Worm (Caenorhabditis elegans) whole organism, young adult: ENCODE data around the gene C26E6.1.

Experiments used
- B0035.1 ChIP-seq: sonication (generic microtip); optimal IDR thresholded peaks from 2 replicates; lab custom pipeline; 2016; ENCODE audit warnings: missing genetic modification characterization, mild to moderate bottlenecking, missing compliant biosample characterization, missing genotype, missing genetic modification reagents
- B0336.3 ChIP-seq: fragments of 200-800 bp; sonication (Bioruptor generic); IDR thresholded peaks from 2 replicates; pipeline ENCODE4 v1.3.6; 2022; ENCODE audit warnings: missing genetic modification characterization, missing compliant biosample characterization
- D2030.7 ChIP-seq: fragments of 200-800 bp; sonication (Bioruptor generic); IDR thresholded peaks from 2 replicates; pipeline ENCODE4 v1.3.6; 2022; ENCODE audit warnings: missing genetic modification reagents, missing genetic modification characterization, missing compliant biosample characterization
- F22D6.2 ChIP-seq: sonication (generic microtip); optimal IDR thresholded peaks from 2 replicates; lab custom pipeline; 2016; ENCODE audit warnings: mild to moderate bottlenecking, missing genetic modification characterization, missing compliant biosample characterization
- F39B2.1 ChIP-seq: fragments of 200-800 bp; sonication (Bioruptor generic); IDR thresholded peaks from 2 replicates; pipeline ENCODE4 v1.3.6; 2022; ENCODE audit warnings: missing genetic modification reagents, missing genetic modification characterization, missing compliant biosample characterization
- F55B11.4 ChIP-seq: sonication (generic microtip); optimal IDR thresholded peaks from 2 replicates; lab custom pipeline; 2016; ENCODE audit warnings: missing compliant biosample characterization, missing genetic modification characterization, borderline replicate concordance; ENCODE audit not compliant: insufficient read depth
- F57C9.4 ChIP-seq: sonication (generic microtip); optimal IDR thresholded peaks from 2 replicates; lab custom pipeline; 2017; ENCODE audit warnings: mild to moderate bottlenecking, missing genetic modification characterization, missing compliant biosample characterization
- K11D2.4 ChIP-seq: fragments of 200-800 bp; sonication (Bioruptor generic); IDR thresholded peaks from 2 replicates; pipeline ENCODE4 v1.3.6; 2022; ENCODE audit warnings: missing genetic modification reagents, missing genetic modification characterization, missing compliant biosample characterization
- K12H6.12 ChIP-seq: fragments of 200-800 bp; sonication (Bioruptor generic); optimal IDR thresholded peaks from 2 replicates; lab custom pipeline; 2018; ENCODE audit warnings: mild to moderate bottlenecking, missing genetic modification characterization, missing compliant biosample characterization
- Y53F4B.3 ChIP-seq: fragments of 200-800 bp; sonication (Bioruptor generic); IDR thresholded peaks from 2 replicates; pipeline ENCODE4 v1.3.6; 2022; ENCODE audit warnings: missing genetic modification reagents, missing genetic modification characterization, missing compliant biosample characterization
- Y56A3A.18 ChIP-seq: fragments of 200-800 bp; sonication (Bioruptor generic); IDR thresholded peaks from 2 replicates; pipeline ENCODE4 v1.3.6; 2022; ENCODE audit warnings: missing genetic modification reagents, missing genetic modification characterization, missing compliant biosample characterization
- ZK185.1 ChIP-seq: sonication (generic microtip); optimal IDR thresholded peaks from 2 replicates; lab custom pipeline; 2016; ENCODE audit warnings: mild to moderate bottlenecking, missing genetic modification characterization, missing compliant biosample characterization; ENCODE audit not compliant: poor library complexity, severe bottlenecking
- ama-1 ChIP-seq, 3 experiments: fragments of 150-350 bp in 1 of 3; sonication (generic microtip) in 2 of 3; optimal IDR thresholded peaks; 2 replicates each; lab custom pipeline; 2014 to 2018; ENCODE audit warnings: missing biosample characterization in 2 of 3, missing genetic modification characterization in 2 of 3, missing genetic modification reagents in 2 of 3
- aptf-3 ChIP-seq: fragments of 200-800 bp; sonication (Bioruptor generic); IDR thresholded peaks from 2 replicates; pipeline ENCODE4 v1.3.6; 2022; ENCODE audit warnings: missing genetic modification characterization, missing compliant biosample characterization
- bed-1 ChIP-seq: fragments of 200-800 bp; sonication (Bioruptor generic); IDR thresholded peaks from 2 replicates; pipeline ENCODE4 v1.3.6; 2022; ENCODE audit warnings: missing genetic modification reagents, missing genetic modification characterization, missing compliant biosample characterization
- bed-2 ChIP-seq: fragments of 200-800 bp; sonication (Bioruptor generic); IDR thresholded peaks from 2 replicates; pipeline ENCODE4 v1.3.6; 2022; ENCODE audit warnings: missing genetic modification reagents, missing genetic modification characterization, missing compliant biosample characterization
- ceh-100 ChIP-seq: fragments of 200-800 bp; sonication (Bioruptor generic); IDR thresholded peaks from 2 replicates; pipeline ENCODE4 v1.3.6; 2022; ENCODE audit warnings: missing genetic modification reagents, missing genetic modification characterization, missing compliant biosample characterization
- ceh-27 ChIP-seq: fragments of 200-800 bp; sonication (Bioruptor generic); optimal IDR thresholded peaks from 2 replicates; lab custom pipeline; 2018; ENCODE audit warnings: mild to moderate bottlenecking, missing genetic modification characterization, moderate library complexity, missing compliant biosample characterization
- ceh-58 ChIP-seq: fragments of 200-800 bp; sonication (Bioruptor generic); IDR thresholded peaks from 2 replicates; pipeline ENCODE4 v1.3.6; 2022; ENCODE audit warnings: missing genetic modification characterization, missing compliant biosample characterization
- ceh-91 ChIP-seq: fragments of 200-800 bp; sonication (Bioruptor generic); IDR thresholded peaks from 2 replicates; pipeline ENCODE4 v1.3.6; 2022; ENCODE audit warnings: missing genetic modification reagents, missing genetic modification characterization, missing compliant biosample characterization
- chd-7 ChIP-seq: sonication (generic microtip); optimal IDR thresholded peaks from 2 replicates; lab custom pipeline; 2016; ENCODE audit warnings: mild to moderate bottlenecking, missing genetic modification characterization, moderate library complexity, missing compliant biosample characterization
- dpl-1 ChIP-seq: fragments of 150-350 bp; optimal IDR thresholded peaks from 2 replicates; lab custom pipeline; 2014; ENCODE audit warnings: missing biosample characterization, missing genetic modification reagents, missing genetic modification characterization
- egrh-3 ChIP-seq: fragments of 200-800 bp; sonication (Bioruptor generic); IDR thresholded peaks from 2 replicates; pipeline ENCODE4 v1.3.6; 2022; ENCODE audit warnings: missing genetic modification reagents, missing genetic modification characterization, missing compliant biosample characterization
- gei-17 ChIP-seq: fragments of 200-800 bp; sonication (Bioruptor generic); optimal IDR thresholded peaks from 2 replicates; lab custom pipeline; 2018; ENCODE audit warnings: mild to moderate bottlenecking, missing genetic modification characterization, missing compliant biosample characterization
- him-1 ChIP-seq: sonication (generic microtip); optimal IDR thresholded peaks from 2 replicates; lab custom pipeline; 2016; ENCODE audit warnings: missing genotype, missing genetic modification reagents, missing genetic modification characterization, missing compliant biosample characterization
- let-607 ChIP-seq, 2 experiments: fragments of 200-800 bp in 1 of 2; sonication (Bioruptor generic) in 1 of 2; sonication (generic microtip) in 1 of 2; optimal IDR thresholded peaks; 2 replicates each; lab custom pipeline; 2016 to 2018; ENCODE audit warnings: mild to moderate bottlenecking in 2 of 2, missing compliant biosample characterization in 2 of 2, missing genetic modification characterization in 2 of 2, moderate library complexity in 2 of 2, missing genotype in 1 of 2
- lin-26 ChIP-seq: fragments of 200-800 bp; sonication (Bioruptor generic); IDR thresholded peaks from 2 replicates; pipeline ENCODE4 v1.3.6; 2022; ENCODE audit warnings: missing genetic modification reagents, missing genetic modification characterization, missing compliant biosample characterization
- lin-40 ChIP-seq: sonication (generic microtip); optimal IDR thresholded peaks from 2 replicates; lab custom pipeline; 2016; ENCODE audit warnings: missing genetic modification characterization, mild to moderate bottlenecking, missing compliant biosample characterization, missing genotype, missing genetic modification reagents
- lir-1 ChIP-seq: fragments of 200-800 bp; sonication (Bioruptor generic); conservative IDR thresholded peaks from 2 replicates; pipeline ENCODE4 v1.3.6; 2022; ENCODE audit warnings: missing genetic modification reagents, missing genetic modification characterization, missing compliant biosample characterization
- lsl-1 ChIP-seq: fragments of 200-800 bp; sonication (Bioruptor generic); optimal IDR thresholded peaks from 2 replicates; lab custom pipeline; 2018; ENCODE audit warnings: mild to moderate bottlenecking, missing genetic modification characterization, moderate library complexity, missing compliant biosample characterization
- madf-10 ChIP-seq: sonication (generic microtip); optimal IDR thresholded peaks from 2 replicates; lab custom pipeline; 2016; ENCODE audit warnings: mild to moderate bottlenecking, missing genetic modification characterization, missing compliant biosample characterization
- madf-3 ChIP-seq: fragments of 200-800 bp; sonication (Bioruptor generic); IDR thresholded peaks from 2 replicates; pipeline ENCODE4 v1.3.6; 2022; ENCODE audit warnings: missing genetic modification reagents, missing genetic modification characterization, missing compliant biosample characterization
- madf-8 ChIP-seq: fragments of 200-800 bp; sonication (Bioruptor generic); conservative IDR thresholded peaks from 2 replicates; pipeline ENCODE4 v1.3.6; 2022; ENCODE audit warnings: missing genetic modification reagents, missing genetic modification characterization, missing compliant biosample characterization
- mcd-1 ChIP-seq: fragments of 200-800 bp; sonication (Bioruptor generic); IDR thresholded peaks from 2 replicates; pipeline ENCODE4 v1.3.6; 2022; ENCODE audit warnings: missing genetic modification reagents, missing genetic modification characterization, missing compliant biosample characterization
- mes-4 ChIP-seq: sonication (generic microtip); optimal IDR thresholded peaks from 2 replicates; lab custom pipeline; 2016; ENCODE audit warnings: missing genotype, missing genetic modification characterization, missing compliant biosample characterization
- mxl-1 ChIP-seq: sonication (generic microtip); optimal IDR thresholded peaks from 2 replicates; lab custom pipeline; 2016; ENCODE audit warnings: missing genetic modification characterization, missing compliant biosample characterization
- nfya-1 ChIP-seq: sonication (generic microtip); optimal IDR thresholded peaks from 2 replicates; lab custom pipeline; 2017; ENCODE audit warnings: antibody characterized with exemption, missing compliant biosample characterization, missing genetic modification characterization, borderline replicate concordance; ENCODE audit not compliant: insufficient read depth
- nhr-80 ChIP-seq: sonication (generic microtip); optimal IDR thresholded peaks from 2 replicates; lab custom pipeline; 2016; ENCODE audit warnings: missing genetic modification characterization, missing compliant biosample characterization
- pbrm-1 ChIP-seq: fragments of 200-800 bp; sonication (Bioruptor generic); IDR thresholded peaks from 2 replicates; pipeline ENCODE4 v1.3.6; 2022; ENCODE audit warnings: missing genetic modification reagents, missing genetic modification characterization, missing compliant biosample characterization
- repo-1 ChIP-seq: sonication (generic microtip); optimal IDR thresholded peaks from 2 replicates; lab custom pipeline; 2017; ENCODE audit warnings: mild to moderate bottlenecking, missing genetic modification characterization, missing compliant biosample characterization
- snpc-4 ChIP-seq, 5 experiments: fragments of 150-350 bp in 1 of 5; sonication (generic microtip) in 4 of 5; optimal IDR thresholded peaks; 2 replicates each; lab custom pipeline; 2014 to 2018; ENCODE audit warnings: missing genetic modification characterization in 5 of 5, missing biosample characterization in 3 of 5, antibody characterized with exemption in 2 of 5, mild to moderate bottlenecking in 2 of 5, missing compliant biosample characterization in 2 of 5, missing genotype in 2 of 5, moderate library complexity in 2 of 5, missing genetic modification reagents in 1 of 5
- sptf-2 ChIP-seq: fragments of 200-800 bp; sonication (Bioruptor generic); optimal IDR thresholded peaks from 2 replicates; lab custom pipeline; 2018; ENCODE audit warnings: mild to moderate bottlenecking, missing genetic modification characterization, missing compliant biosample characterization
- zfh-2 ChIP-seq: fragments of 200-800 bp; sonication (Bioruptor generic); conservative IDR thresholded peaks from 2 replicates; pipeline ENCODE4 v1.3.6; 2022; ENCODE audit warnings: missing genetic modification reagents, missing genetic modification characterization, missing compliant biosample characterization
- ztf-22 ChIP-seq: fragments of 200-800 bp; sonication (Bioruptor generic); optimal IDR thresholded peaks from 2 replicates; lab custom pipeline; 2018; ENCODE audit warnings: mild to moderate bottlenecking, missing genetic modification characterization, moderate library complexity, missing compliant biosample characterization

C26E6.1 gene

DNA sequence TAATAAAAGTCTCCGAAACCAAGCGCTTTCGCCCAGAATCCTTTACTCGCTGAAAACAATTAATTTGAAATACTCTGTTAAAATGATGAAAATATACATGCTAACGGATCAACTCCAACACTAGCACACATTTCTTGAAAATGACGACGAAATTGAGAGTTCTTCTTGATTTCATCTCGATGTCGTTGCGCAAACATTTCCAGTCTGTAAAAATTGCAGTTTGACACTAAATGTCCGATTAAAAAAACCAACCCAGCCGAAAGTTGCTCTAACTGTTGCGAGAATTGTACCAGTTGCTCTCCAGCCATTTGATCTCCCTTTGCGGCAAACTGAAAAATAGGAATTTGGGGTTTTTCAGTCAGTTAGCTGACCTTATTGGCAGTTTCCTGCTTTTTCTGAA lies 4.6 kb downstream of the C26E6.1 start (continued):
- TF ChIP-seq lin-40 (tag; lab: Kevin White, UChicago) (no peak), repo-1 (tag; lab: Kevin White, UChicago) (no peak), nfya-1 (tag; lab: Kevin White, UChicago) (no peak), aptf-3 (GFP tag; lab: Robert Waterston, UW) (no peak), bed-1 (GFP tag; lab: Robert Waterston, UW) (no peak), zfh-2 (GFP tag; lab: Robert Waterston, UW) (no peak), F39B2.1 (GFP tag; lab: Robert Waterston, UW) (no peak), mxl-1 (tag; lab: Kevin White, UChicago) (no peak), let-607 (tag; optimal IDR thresholded peaks at IDR 0.05; lab: Kevin White, UChicago) (no peak), chd-7 (tag; lab: Kevin White, UChicago) (no peak), B0035.1 (no peak)

ce11 chrIII:4962393-4962792 lies 5.7 kb downstream of the C26E6.1 start, which contains the start of gene vps-22:
TSS of gene vps-22 (minus strand) at chrIII:4962493.
- no peak for TF ChIP-seq ceh-91 (GFP tag; lab: Robert Waterston, UW)
- TF ChIP-seq ztf-22 (GFP tag; lab: Kevin White, UChicago): no peak
- TF ChIP-seq B0336.3 (GFP tag; lab: Robert Waterston, UW): no peak
- TF ChIP-seq B0035.1: no peak
- no peak for TF ChIP-seq mes-4
- TF ChIP-seq ZK185.1: no peak
- no peak for TF ChIP-seq sptf-2 (GFP tag; lab: Kevin White, UChicago)
- no peak for TF ChIP-seq bed-2
- no peak for TF ChIP-seq F22D6.2
- TF ChIP-seq ceh-58 (GFP tag; lab: Robert Waterston, UW): no peak
- TF ChIP-seq madf-3 (GFP tag; lab: Robert Waterston, UW): no peak
- no peak for TF ChIP-seq mxl-1 (tag; lab: Kevin White, UChicago)
- TF ChIP-seq gei-17 (GFP tag; lab: Kevin White, UChicago): no peak
- TF ChIP-seq Y53F4B.3 (GFP tag; lab: Robert Waterston, UW): no peak
- TF ChIP-seq egrh-3 (GFP tag; lab: Robert Waterston, UW): no peak
- TF ChIP-seq, all 124 proteins: peak for 0

ce11 chrIII:4962886-4963285 lies 6.2 kb downstream of the C26E6.1 start, which contains the start of gene C27F2.9:
TSS of gene C27F2.9 (minus strand) at chrIII:4963044.
- TF ChIP-seq snpc-4 (GFP tag; optimal IDR thresholded peaks at IDR 0.05; lab: Kevin White, UChicago) (peak; percentile 50), snpc-4 (tag; optimal IDR thresholded peaks at IDR 0.05; lab: Kevin White, UChicago) (peak in 2 of 4 experiments; percentile 55 to 85), K12H6.12 (tag; lab: Kevin White, UChicago) (peak; percentile 54), F55B11.4 (tag; lab: Kevin White, UChicago) (no peak), him-1 (tag; lab: Kevin White, UChicago) (peak; percentile 70), nhr-80 (tag; lab: Kevin White, UChicago) (peak; percentile 52), lir-1 (no peak; the same call in 1 of the 2 replicates), D2030.7 (GFP tag; lab: Robert Waterston, UW) (peak; percentile 62), dpl-1 (peak; percentile 97), pbrm-1 (GFP tag; lab: Robert Waterston, UW) (peak; percentile 73), aptf-3 (GFP tag; lab: Robert Waterston, UW) (no peak), lin-40 (tag; lab: Kevin White, UChicago) (peak; percentile 86), let-607 (tag; optimal IDR thresholded peaks at IDR 0.05; lab: Kevin White, UChicago) (peak in 1 of 2 experiments; percentile 22), mxl-1 (tag; lab: Kevin White, UChicago) (no peak), ZK185.1 (peak; percentile 55), madf-8 (GFP tag; lab: Robert Waterston, UW) (no peak; the same call in 1 of the 2 replicates), lin-26 (GFP tag; lab: Robert Waterston, UW) (no peak), sptf-2 (GFP tag; lab: Kevin White, UChicago) (no peak), F57C9.4 (tag; lab: Kevin White, UChicago) (no peak), K11D2.4 (GFP tag; lab: Robert Waterston, UW) (peak; percentile 83), mcd-1 (peak; percentile 90), ceh-27 (peak; percentile 34), Y56A3A.18 (GFP tag; lab: Robert Waterston, UW) (no peak), ceh-100 (GFP tag; lab: Robert Waterston, UW) (peak; percentile 67; the same call in 1 of the 2 replicates), ama-1 (optimal IDR thresholded peaks at IDR 0.05; lab: Kevin White, UChicago) (no peak), ama-1 (GFP tag; optimal IDR thresholded peaks at IDR 0.05; lab: Kevin White, UChicago) (peak in 1 of 2 experiments; percentile 27), lsl-1 (GFP tag; lab: Kevin White, UChicago) (peak; percentile 77), madf-10 (tag; lab: Kevin White, UChicago) (peak; percentile 35)
